Fruit fly (Drosophila melanogaster) whole organism, embryonic: Measurements from ENCODE around the gene Gnmt.
A peak's percentile ranks its signal among the peaks of the same experiment; 100 is the strongest.

Experiments
- Atf6 ChIP-seq: fragments of 200-800 bp; sonication (Bioruptor generic); IDR thresholded peaks from 2 replicates; pipeline ENCODE4 v1.3.6; 2022; ENCODE audit warnings: missing biosample characterization, missing genetic modification characterization
- Bgb ChIP-seq: fragments of 200-800 bp; sonication (Bioruptor generic); IDR thresholded peaks from 2 replicates; pipeline ENCODE4 v1.3.6; 2022; ENCODE audit warnings: missing biosample characterization, missing genetic modification characterization; ENCODE audit not compliant: partially characterized antibody
- CG10565 ChIP-seq: fragments of 200-800 bp; sonication (Bioruptor generic); optimal IDR thresholded peaks from 3 replicates; lab custom pipeline; 2016; ENCODE audit warnings: missing biosample characterization, mild to moderate bottlenecking, missing genetic modification characterization
- CG12071 ChIP-seq: fragments of 200-800 bp; sonication (Bioruptor generic); optimal IDR thresholded peaks from 3 replicates; lab custom pipeline; 2018; ENCODE audit warnings: missing biosample characterization, mild to moderate bottlenecking, missing genetic modification characterization
- CG12391 ChIP-seq: fragments of 200-800 bp; sonication (Bioruptor generic); optimal IDR thresholded peaks from 3 replicates; lab custom pipeline; 2018; ENCODE audit warnings: missing biosample characterization, mild to moderate bottlenecking, missing genetic modification characterization, moderate library complexity
- CG12744 ChIP-seq: fragments of 200-800 bp; sonication (Bioruptor generic); optimal IDR thresholded peaks from 2 replicates; lab custom pipeline; 2016; ENCODE audit warnings: missing biosample characterization, missing genetic modification characterization
- CG13287 ChIP-seq: fragments of 200-800 bp; sonication (Bioruptor generic); IDR thresholded peaks from 2 replicates; pipeline ENCODE4 v1.3.6; 2022; ENCODE audit warnings: missing biosample characterization, missing genetic modification characterization; ENCODE audit not compliant: partially characterized antibody
- CG14710 ChIP-seq: fragments of 200-800 bp; sonication (Bioruptor generic); optimal IDR thresholded peaks from 3 replicates; lab custom pipeline; 2019; ENCODE audit warnings: missing biosample characterization, mild to moderate bottlenecking, missing genetic modification characterization, moderate library complexity
- CG14860 ChIP-seq: fragments of 200-800 bp; sonication (Bioruptor generic); IDR thresholded peaks from 3 replicates; pipeline ENCODE4 v1.3.6; 2022; ENCODE audit warnings: missing biosample characterization, missing genetic modification characterization; ENCODE audit not compliant: partially characterized antibody
- CG1529 ChIP-seq: fragments of 200-800 bp; sonication (Bioruptor generic); optimal IDR thresholded peaks from 3 replicates; lab custom pipeline; 2018; ENCODE audit warnings: missing biosample characterization, missing genetic modification characterization
- CG15696 ChIP-seq: fragments of 200-800 bp; sonication (Bioruptor generic); optimal IDR thresholded peaks from 2 replicates; lab custom pipeline; 2019; ENCODE audit warnings: missing biosample characterization, mild to moderate bottlenecking, missing genetic modification characterization, moderate library complexity
- CG1647 ChIP-seq: fragments of 200-800 bp; sonication (Bioruptor generic); optimal IDR thresholded peaks from 3 replicates; lab custom pipeline; 2016; ENCODE audit warnings: missing biosample characterization, missing genetic modification characterization
- CG17361 ChIP-seq: fragments of 200-800 bp; sonication (Bioruptor generic); IDR thresholded peaks from 3 replicates; pipeline ENCODE4 v1.3.6; 2022; ENCODE audit warnings: missing biosample characterization, missing genetic modification characterization
- CG17829 ChIP-seq: fragments of 200-800 bp; optimal IDR thresholded peaks from 2 replicates; lab custom pipeline; 2019; ENCODE audit warnings: missing biosample characterization, mild to moderate bottlenecking, missing genetic modification characterization, moderate library complexity
- CG31441 ChIP-seq: fragments of 200-800 bp; sonication (Bioruptor generic); IDR thresholded peaks from 2 replicates; pipeline ENCODE4 v1.3.6; 2022; ENCODE audit warnings: missing biosample characterization, missing genetic modification characterization
- CG34376 ChIP-seq: fragments of 200-800 bp; sonication (Bioruptor generic); optimal IDR thresholded peaks from 2 replicates; lab custom pipeline; 2018; ENCODE audit warnings: missing biosample characterization, mild to moderate bottlenecking, missing genetic modification characterization
- CG3995 ChIP-seq: fragments of 200-800 bp; sonication (Bioruptor generic); optimal IDR thresholded peaks from 3 replicates; lab custom pipeline; 2016; ENCODE audit warnings: missing biosample characterization, missing genetic modification characterization
- CG7786 ChIP-seq: fragments of 200-800 bp; sonication (Bioruptor generic); optimal IDR thresholded peaks from 2 replicates; lab custom pipeline; 2016; ENCODE audit warnings: missing biosample characterization, missing genetic modification characterization
- CG8478 ChIP-seq: fragments of >200 bp; optimal IDR thresholded peaks from 2 replicates; lab custom pipeline; 2018
- CG8944 ChIP-seq: fragments of 200-800 bp; sonication (Bioruptor generic); optimal IDR thresholded peaks from 3 replicates; lab custom pipeline; 2016; ENCODE audit warnings: missing biosample characterization, missing genetic modification characterization
- CkIIα-i1 ChIP-seq: fragments of 200-800 bp; sonication (Bioruptor generic); IDR thresholded peaks from 2 replicates; pipeline ENCODE4 v1.3.6; 2022; ENCODE audit warnings: missing biosample characterization, missing genetic modification characterization
- D ChIP-seq, 2 experiments: fragments of 200-800 bp in 1 of 2; fragments of >200 bp in 1 of 2; sonication (Bioruptor generic) in 1 of 2; optimal IDR thresholded peaks; 2 replicates in 1 of 2; 3 replicates in 1 of 2; lab custom pipeline; 2017; ENCODE audit warnings: mild to moderate bottlenecking in 1 of 2, missing biosample characterization in 1 of 2, missing genetic modification characterization in 1 of 2, missing genetic modification reagents in 1 of 2
- Dref ChIP-seq: fragments of 200-800 bp; sonication (Bioruptor generic); IDR thresholded peaks from 2 replicates; pipeline ENCODE4 v1.3.6; 2022; ENCODE audit warnings: missing biosample characterization, missing genetic modification characterization
- E2f1 ChIP-seq: fragments of 200-800 bp; sonication (Bioruptor generic); IDR thresholded peaks from 2 replicates; pipeline ENCODE4 v1.3.6; 2022; ENCODE audit warnings: missing biosample characterization, missing genetic modification characterization
- Gug ChIP-seq: fragments of 200-800 bp; sonication (Bioruptor generic); IDR thresholded peaks from 4 replicates; pipeline ENCODE4 v1.3.6; 2022; ENCODE audit warnings: missing biosample characterization, missing genetic modification characterization
- Hand ChIP-seq: fragments of 200-800 bp; sonication (Bioruptor generic); optimal IDR thresholded peaks from 2 replicates; lab custom pipeline; 2017; ENCODE audit warnings: mild to moderate bottlenecking, missing biosample characterization, missing genetic modification reagents, missing genetic modification characterization
- Hr78 ChIP-seq, 2 experiments: fragments of 200-800 bp in 1 of 2; fragments of >200 bp in 1 of 2; sonication (Bioruptor generic) in 1 of 2; optimal IDR thresholded peaks; 2 replicates each; lab custom pipeline; 2017 to 2019; ENCODE audit warnings: missing biosample characterization in 2 of 2, missing genetic modification characterization in 2 of 2, mild to moderate bottlenecking in 1 of 2, moderate library complexity in 1 of 2
- MTF-1 ChIP-seq: fragments of 200-800 bp; sonication (Bioruptor generic); optimal IDR thresholded peaks from 2 replicates; lab custom pipeline; 2018; ENCODE audit warnings: missing biosample characterization, mild to moderate bottlenecking, missing genetic modification characterization, borderline replicate concordance
- Med ChIP-seq: fragments of 200-800 bp; sonication (Bioruptor generic); peaks from one replicate; lab custom pipeline; 2016; ENCODE audit warnings: missing biosample characterization, missing genetic modification characterization, mild to moderate bottlenecking, inconsistent platforms, moderate library complexity
- Spps ChIP-seq: fragments of 200-800 bp; sonication (Bioruptor generic); optimal IDR thresholded peaks from 2 replicates; lab custom pipeline; 2018; ENCODE audit warnings: missing biosample characterization, mild to moderate bottlenecking, missing genetic modification characterization
- Sry-β ChIP-seq: fragments of 200-800 bp; sonication (Bioruptor generic); optimal IDR thresholded peaks from 2 replicates; lab custom pipeline; 2018; ENCODE audit warnings: missing biosample characterization, mild to moderate bottlenecking, missing genetic modification characterization, moderate library complexity
- cg ChIP-seq: fragments of 200-800 bp; sonication (Bioruptor generic); optimal IDR thresholded peaks from 3 replicates; lab custom pipeline; 2019; ENCODE audit warnings: missing biosample characterization, mild to moderate bottlenecking, missing genetic modification characterization, moderate library complexity
- croc ChIP-seq: fragments of 200-800 bp; sonication (Bioruptor generic); conservative IDR thresholded peaks from 3 replicates; pipeline ENCODE4 v1.3.6; 2022; ENCODE audit warnings: missing biosample characterization, missing genetic modification characterization
- cwo ChIP-seq: fragments of 200-800 bp; sonication (Bioruptor generic); optimal IDR thresholded peaks from 3 replicates; lab custom pipeline; 2017; ENCODE audit warnings: missing biosample characterization, missing genetic modification characterization, mild to moderate bottlenecking, moderate library complexity, missing genetic modification reagents
- ems ChIP-seq: fragments of 200-800 bp; sonication (Bioruptor generic); optimal IDR thresholded peaks from 3 replicates; lab custom pipeline; 2016; ENCODE audit warnings: missing biosample characterization, missing genetic modification characterization
- gcm ChIP-seq: fragments of 200-800 bp; sonication (Bioruptor generic); optimal IDR thresholded peaks from 2 replicates; lab custom pipeline; 2019; ENCODE audit warnings: missing biosample characterization, mild to moderate bottlenecking, missing genetic modification characterization, moderate library complexity
- gcm2 ChIP-seq: fragments of 200-800 bp; sonication (Bioruptor generic); optimal IDR thresholded peaks from 2 replicates; lab custom pipeline; 2016; ENCODE audit warnings: missing biosample characterization, missing genetic modification characterization
- her ChIP-seq: fragments of 200-800 bp; sonication (Bioruptor generic); optimal IDR thresholded peaks from 2 replicates; lab custom pipeline; 2016; ENCODE audit warnings: missing biosample characterization, missing genetic modification characterization
- ken ChIP-seq: fragments of 200-800 bp; sonication (Bioruptor generic); IDR thresholded peaks from 3 replicates; pipeline ENCODE4 v1.3.6; 2022; ENCODE audit warnings: missing biosample characterization, missing genetic modification characterization
- kni ChIP-seq: fragments of 200-800 bp; sonication (Bioruptor generic); optimal IDR thresholded peaks from 3 replicates; lab custom pipeline; 2017; ENCODE audit warnings: mild to moderate bottlenecking, missing biosample characterization, missing genetic modification reagents, missing genetic modification characterization
- onecut ChIP-seq: fragments of 200-800 bp; sonication (Bioruptor generic); IDR thresholded peaks from 2 replicates; pipeline ENCODE4 v1.3.6; 2022; ENCODE audit warnings: missing biosample characterization, missing genetic modification characterization
- salm ChIP-seq: fragments of 200-800 bp; sonication (Bioruptor generic); optimal IDR thresholded peaks from 2 replicates; lab custom pipeline; 2018; ENCODE audit warnings: missing biosample characterization, mild to moderate bottlenecking, missing genetic modification characterization
- sd ChIP-seq: fragments of 200-800 bp; sonication (Bioruptor generic); optimal IDR thresholded peaks from 3 replicates; lab custom pipeline; 2018; ENCODE audit warnings: missing biosample characterization, mild to moderate bottlenecking, missing genetic modification characterization, moderate library complexity
- sens ChIP-seq: fragments of 200-800 bp; sonication (Bioruptor generic); peaks from one replicate; lab custom pipeline; 2016; ENCODE audit warnings: missing biosample characterization, missing genetic modification characterization
- sug ChIP-seq: fragments of 200-800 bp; optimal IDR thresholded peaks from 2 replicates; lab custom pipeline; 2019; ENCODE audit warnings: missing biosample characterization, mild to moderate bottlenecking, missing genetic modification characterization, moderate library complexity
- ttk ChIP-seq: fragments of 200-800 bp; sonication (Bioruptor generic); IDR thresholded peaks from 2 replicates; pipeline ENCODE4 v2.1.2; 2022; ENCODE audit warnings: missing biosample characterization, missing genetic modification characterization
- tup ChIP-seq: fragments of 200-800 bp; sonication (Bioruptor generic); optimal IDR thresholded peaks from 2 replicates; lab custom pipeline; 2016; ENCODE audit warnings: missing biosample characterization, mild to moderate bottlenecking, missing genetic modification characterization, moderate library complexity
- wek ChIP-seq: fragments of 200-800 bp; sonication (Bioruptor generic); optimal IDR thresholded peaks from 3 replicates; lab custom pipeline; 2018; ENCODE audit warnings: missing biosample characterization, mild to moderate bottlenecking, missing genetic modification characterization, moderate library complexity
- yki ChIP-seq: fragments of >200 bp; optimal IDR thresholded peaks from 3 replicates; lab custom pipeline; 2018
- zfh2 ChIP-seq: fragments of 200-800 bp; sonication (Bioruptor generic); optimal IDR thresholded peaks from 2 replicates; lab custom pipeline; 2016; ENCODE audit warnings: missing biosample characterization, missing genetic modification characterization

The Gnmt gene

DNA sequence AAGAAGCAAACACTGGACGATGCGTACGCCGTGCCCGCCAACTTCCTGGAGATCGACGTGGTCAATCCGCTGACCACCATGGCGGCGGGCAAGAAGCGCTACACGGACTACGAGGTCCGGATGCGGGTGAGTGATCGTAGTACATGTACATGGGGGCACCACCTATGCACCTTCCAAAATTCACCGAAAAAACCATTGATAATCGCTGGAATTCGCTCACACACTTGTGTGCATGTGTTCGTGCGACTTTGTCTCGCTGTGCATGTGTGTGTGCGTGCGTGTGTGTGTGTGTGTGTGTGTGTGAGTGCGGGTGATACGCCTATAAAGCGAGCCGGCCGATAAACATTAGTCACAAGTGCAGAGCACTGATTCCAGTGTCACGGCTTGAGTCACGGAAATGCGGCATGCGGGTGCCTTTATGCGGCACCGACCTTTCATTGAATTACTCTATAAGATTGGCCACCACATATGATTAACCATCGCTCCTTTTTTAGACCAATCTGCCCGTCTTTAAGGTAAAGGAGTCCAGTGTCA, 45.9 kb upstream of the Gnmt start:
- TF ChIP-seq her (GFP tag; lab: Kevin White, UChicago) (no peak), sd (peak; percentile 86), CG1647 (GFP tag; lab: Kevin White, UChicago) (no peak), cg (GFP tag; lab: Kevin White, UChicago) (peak; percentile 86), CG12744 (GFP tag; lab: Kevin White, UChicago) (no peak), Hand (GFP tag; lab: Kevin White, UChicago) (peak; percentile 6), CG10565 (GFP tag; lab: Kevin White, UChicago) (no peak), CkIIα-i1 (GFP tag; lab: Robert Waterston, UW) (no peak), ttk (GFP tag; lab: Robert Waterston, UW) (no peak), Sry-β (peak; percentile 33), CG14860 (GFP tag; lab: Robert Waterston, UW) (no peak), CG7786 (GFP tag; lab: Kevin White, UChicago) (no peak), zfh2 (GFP tag; lab: Kevin White, UChicago) (no peak), CG34376 (GFP tag; lab: Kevin White, UChicago) (peak; percentile 9), CG8944 (GFP tag; lab: Kevin White, UChicago) (no peak), Atf6 (no peak), CG8478 (lab: Kevin White, UChicago) (peak; percentile 91), ems (no peak), Hr78 (GFP tag; optimal IDR thresholded peaks at IDR 0.05; lab: Kevin White, UChicago) (peak in 1 of 2 experiments; percentile 34), CG12071 (GFP tag; lab: Kevin White, UChicago) (no peak), CG1529 (GFP tag; lab: Kevin White, UChicago) (no peak), kni (GFP tag; lab: Kevin White, UChicago) (peak; percentile 27), sug (tag; lab: Kevin White, UChicago) (no peak), gcm2 (GFP tag; lab: Kevin White, UChicago) (no peak), CG3995 (peak; percentile 95), tup (GFP tag; lab: Kevin White, UChicago) (no peak), cwo (GFP tag; lab: Kevin White, UChicago) (no peak), Med (GFP tag; lab: Kevin White, UChicago) (peak; percentile 38), D (optimal IDR thresholded peaks at IDR 0.05; lab: Kevin White, UChicago) (peak; percentile 15), D (GFP tag; optimal IDR thresholded peaks at IDR 0.05; lab: Kevin White, UChicago) (no peak), gcm (GFP tag; lab: Kevin White, UChicago) (peak; percentile 79), sens (peak; percentile 39)

DNA sequence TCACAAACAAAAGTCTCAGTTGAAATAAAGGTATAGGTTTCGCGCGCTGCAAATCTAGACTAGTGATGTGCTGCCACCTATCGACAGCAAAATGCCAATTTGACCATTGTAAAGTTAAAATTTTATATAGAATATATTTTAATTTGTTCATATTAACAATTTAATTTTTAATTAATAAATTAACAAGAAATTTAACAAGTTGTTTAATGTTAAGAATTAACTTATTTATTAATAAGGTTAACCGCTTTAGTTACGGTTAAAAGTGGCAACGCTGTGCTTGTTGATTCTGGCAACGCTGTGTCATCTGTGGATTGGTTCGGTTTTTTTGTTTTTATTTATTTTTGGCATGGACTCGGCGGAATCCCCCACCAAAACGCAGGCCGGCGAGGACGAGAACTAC, 44.0 kb upstream of the Gnmt start, which contains the start of gene Not10:
Gene Not10 (plus strand): TSS at position 279 of the 400 bp plus-strand sequence.
- TF ChIP-seq croc (GFP tag; lab: Robert Waterston, UW), result no peak
- TF ChIP-seq wek (GFP tag; lab: Kevin White, UChicago), result no peak
- TF ChIP-seq MTF-1, result no peak
- peak; percentile 77 for TF ChIP-seq CG14710 (tag; lab: Kevin White, UChicago)
- no peak for TF ChIP-seq salm
- TF ChIP-seq CG12391 (tag; lab: Kevin White, UChicago), result peak; percentile 77
- TF ChIP-seq CG31441 (GFP tag; lab: Robert Waterston, UW), result no peak; the same call in 1 of the 2 replicates
- TF ChIP-seq Spps (tag; lab: Kevin White, UChicago), result no peak
- TF ChIP-seq E2f1 (GFP tag; lab: Robert Waterston, UW), result peak; percentile 23; the same call in 1 of the 2 replicates
- TF ChIP-seq CG13287 (GFP tag; lab: Robert Waterston, UW), result peak; percentile 88
- TF ChIP-seq Gug, result 0 out of 4 replicates have a peak, but pooled peaks have one; percentile 22
- peak; percentile 46 for TF ChIP-seq Med (GFP tag; lab: Kevin White, UChicago)
- TF ChIP-seq onecut (GFP tag; lab: Robert Waterston, UW), result no peak
- peak; percentile 62 for TF ChIP-seq CG17829
- no peak for TF ChIP-seq CkIIα-i1 (GFP tag; lab: Robert Waterston, UW)
- 0 out of 2 replicates have a peak, but pooled peaks have one; percentile 31 for TF ChIP-seq Dref (GFP tag; lab: Robert Waterston, UW)
- TF ChIP-seq ken, result no peak
- peak; percentile 43; the same call in 1 of the 2 replicates for TF ChIP-seq Bgb
- no peak for TF ChIP-seq CG12744 (GFP tag; lab: Kevin White, UChicago)
- TF ChIP-seq CG15696 (tag; lab: Kevin White, UChicago), result peak; percentile 60
- peak; percentile 60 for TF ChIP-seq CG17361 (GFP tag; lab: Robert Waterston, UW)
- TF ChIP-seq yki (lab: Kevin White, UChicago), result no peak
